Worm (Caenorhabditis elegans): ENCODE data around the gene drd-5.

ce11 chrX:8311590-8311989 is 34.6 kb downstream of the drd-5 start:
- TF ChIP-seq nhr-11 (tag; optimal IDR thresholded peaks at IDR 0.05) (no peak), eyg-1 (tag; optimal IDR thresholded peaks at IDR 0.05) (no peak), lin-11 (tag; optimal IDR thresholded peaks at IDR 0.05) (no peak), ceh-34 (tag; optimal IDR thresholded peaks at IDR 0.05) (no peak), ztf-16 (tag; optimal IDR thresholded peaks at IDR 0.05) (no peak), unc-55 (GFP tag; optimal IDR thresholded peaks at IDR 0.05) (no peak), pqm-1 (tag; optimal IDR thresholded peaks at IDR 0.05) (no peak), ceh-18 (tag; optimal IDR thresholded peaks at IDR 0.05) (no peak), gmeb-2 (tag; optimal IDR thresholded peaks at IDR 0.05) (no peak), ets-4 (tag; optimal IDR thresholded peaks at IDR 0.05) (no peak)
